Fruit fly (Drosophila melanogaster) Kc167 (cell line): Measurements from ENCODE around the gene CG4375.

Experiments
- Myc ChIP-seq: fragments of >200 bp; optimal IDR thresholded peaks from 2 replicates; lab custom pipeline; 2017; ENCODE audit warnings: missing external identifiers
- Sin3A ChIP-seq: fragments of >200 bp; optimal IDR thresholded peaks from 2 replicates; lab custom pipeline; 2018; ENCODE audit warnings: missing external identifiers
- h ChIP-seq: fragments of >200 bp; optimal IDR thresholded peaks from 3 replicates; lab custom pipeline; 2018; ENCODE audit warnings: missing external identifiers
- insv ChIP-seq: fragments of >200 bp; optimal IDR thresholded peaks from 3 replicates; lab custom pipeline; 2018; ENCODE audit warnings: missing external identifiers
- psq ChIP-seq: fragments of >200 bp; optimal IDR thresholded peaks from 2 replicates; lab custom pipeline; 2017; ENCODE audit warnings: missing external identifiers
- ttk ChIP-seq: sonication (Bioruptor generic); optimal IDR thresholded peaks from 2 replicates; lab custom pipeline; 2017; ENCODE audit warnings: missing external identifiers

DNA sequence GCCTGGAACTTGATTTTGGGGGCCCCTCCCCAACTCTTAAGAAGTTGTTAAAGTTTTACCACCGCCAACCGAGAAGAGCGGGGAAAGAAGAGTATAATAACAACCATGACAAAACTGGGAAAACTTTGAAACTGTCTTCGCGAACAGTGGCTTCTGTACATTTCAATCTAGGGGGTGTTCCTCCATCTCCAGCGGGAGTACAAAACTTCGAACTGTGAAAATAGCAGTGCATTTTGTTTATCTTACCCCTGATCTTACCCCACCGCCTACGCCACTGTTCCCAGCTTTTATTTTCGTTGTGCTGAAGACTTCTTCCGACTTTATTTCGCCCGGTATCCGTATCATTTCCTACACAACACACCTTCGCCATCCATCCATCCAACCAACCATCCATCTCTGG lies 44.2 kb upstream of the CG4375 start:
- TF ChIP-seq psq (lab: Kevin White, UChicago), result no peak
- TF ChIP-seq Myc (lab: Kevin White, UChicago), result no peak
- TF ChIP-seq ttk, result no peak
- TF ChIP-seq Sin3A (lab: Kevin White, UChicago), result no peak
- TF ChIP-seq insv (lab: Kevin White, UChicago), result no peak
- no peak for TF ChIP-seq h
